Worm (Caenorhabditis elegans) whole organism, L4 larva: Measurements from ENCODE around the gene C01G5.4.
A peak's percentile ranks its signal among the peaks of the same experiment; 100 is the strongest.

Experiments used
- F37D6.2 ChIP-seq: sonication (generic microtip); optimal IDR thresholded peaks from 2 replicates; lab custom pipeline; 2016; ENCODE audit warnings: mild to moderate bottlenecking, missing genetic modification characterization, missing compliant biosample characterization
- ama-1 ChIP-seq: fragments of 150-350 bp; optimal IDR thresholded peaks from 2 replicates; lab custom pipeline; 2014; ENCODE audit warnings: inconsistent platforms, mixed read lengths
- ceh-44 ChIP-seq: fragments of 200-800 bp; sonication (Bioruptor generic); IDR thresholded peaks from 2 replicates; pipeline ENCODE4 v1.3.6; 2022; ENCODE audit warnings: missing genetic modification reagents, missing genetic modification characterization, missing compliant biosample characterization
- dmd-9 ChIP-seq: fragments of 200-800 bp; sonication (Bioruptor generic); IDR thresholded peaks from 2 replicates; pipeline ENCODE4 v1.3.6; 2022; ENCODE audit warnings: missing genetic modification reagents, missing genetic modification characterization, missing compliant biosample characterization
- dpl-1 ChIP-seq: fragments of 150-350 bp; optimal IDR thresholded peaks from 2 replicates; lab custom pipeline; 2014; ENCODE audit warnings: missing biosample characterization, missing genetic modification reagents, missing genetic modification characterization
- egl-43 ChIP-seq: fragments of 200-800 bp; sonication (Bioruptor generic); IDR thresholded peaks from 2 replicates; pipeline ENCODE4 v1.3.6; 2022; ENCODE audit warnings: missing genetic modification reagents, missing genetic modification characterization, missing compliant biosample characterization
- lin-39 ChIP-seq: fragments of 150-350 bp; optimal IDR thresholded peaks from 2 replicates; lab custom pipeline; 2014; ENCODE audit warnings: missing biosample characterization, missing genetic modification reagents, missing genetic modification characterization
- mdl-1 ChIP-seq, 2 experiments: fragments of 150-350 bp in 1 of 2; sonication (generic microtip) in 1 of 2; optimal IDR thresholded peaks; 2 replicates each; lab custom pipeline; 2014 to 2017; ENCODE audit warnings: missing biosample characterization in 2 of 2, missing genetic modification characterization in 2 of 2
- nhr-237 ChIP-seq: sonication (generic microtip); optimal IDR thresholded peaks from 2 replicates; lab custom pipeline; 2017; ENCODE audit warnings: missing biosample characterization, missing genetic modification characterization
- pqm-1 ChIP-seq: sonication (generic microtip); optimal IDR thresholded peaks from 2 replicates; lab custom pipeline; 2017; ENCODE audit warnings: missing biosample characterization, missing genetic modification characterization
- unc-62 ChIP-seq, 3 experiments: fragments of 150-350 bp in 1 of 3; sonication (generic microtip); optimal IDR thresholded peaks in 2 of 3; peaks in 1 of 3; 1 replicate in 1 of 3; 2 replicates in 2 of 3; lab custom pipeline; 2014 to 2017; ENCODE audit warnings: missing biosample characterization in 3 of 3, missing genetic modification characterization in 3 of 3, missing genetic modification reagents in 3 of 3, missing genotype in 1 of 3
- zip-11 ChIP-seq: fragments of 200-800 bp; sonication (Bioruptor generic); IDR thresholded peaks from 2 replicates; pipeline ENCODE4 v1.3.6; 2022; ENCODE audit warnings: missing genetic modification characterization, missing compliant biosample characterization

ce11 chrIV:6514700-6515099 is 16.9 kb upstream of the C01G5.4 start:
- TF ChIP-seq zip-11: no peak
- no peak for TF ChIP-seq nhr-237 (tag; lab: Kevin White, UChicago)
- no peak for TF ChIP-seq ceh-44 (GFP tag; lab: Robert Waterston, UW)
- TF ChIP-seq egl-43 (GFP tag; lab: Robert Waterston, UW): no peak
- TF ChIP-seq dpl-1: no peak
- TF ChIP-seq unc-62 (GFP tag; optimal IDR thresholded peaks at IDR 0.05 in 1 of 2; lab: Kevin White, UChicago): peak in 1 of 2 experiments; percentile 80
- no peak for TF ChIP-seq unc-62 (tag; optimal IDR thresholded peaks at IDR 0.05; lab: Kevin White, UChicago)
- TF ChIP-seq ama-1 (lab: Kevin White, UChicago): no peak
- TF ChIP-seq lin-39 (tag; lab: Kevin White, UChicago): no peak
- no peak for TF ChIP-seq mdl-1 (tag; optimal IDR thresholded peaks at IDR 0.05; lab: Kevin White, UChicago)
- TF ChIP-seq pqm-1 (tag; lab: Kevin White, UChicago): no peak
- no peak for TF ChIP-seq dmd-9 (GFP tag; lab: Robert Waterston, UW)
- TF ChIP-seq F37D6.2 (tag; lab: Kevin White, UChicago): peak; percentile 77
